Worm (Caenorhabditis elegans): ENCODE results near the gene B0228.1.

DNA sequence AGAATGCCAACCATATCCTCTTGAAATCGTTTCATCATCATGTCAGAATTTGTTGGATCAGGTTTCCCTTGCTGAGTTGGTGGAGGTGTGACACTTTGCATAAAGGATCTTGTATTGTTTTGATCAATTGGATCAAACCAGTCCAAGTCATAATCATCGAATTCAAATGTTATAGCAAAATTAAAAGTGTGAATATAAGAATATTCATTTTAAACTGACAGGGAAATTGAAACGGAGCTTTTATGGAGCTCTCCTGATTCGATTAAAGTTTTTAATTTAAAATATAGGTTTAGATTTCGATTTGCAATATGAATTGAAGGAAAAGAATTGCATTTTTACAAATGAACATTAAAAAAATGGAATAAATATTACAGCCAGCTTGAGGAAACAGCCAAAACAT lies 8.4 kb downstream of the B0228.1 start, which contains the start of gene B0228.9:
- TF ChIP-seq elt-3 (tag; optimal IDR thresholded peaks at IDR 0.05), result no peak
- TF ChIP-seq ceh-43 (GFP tag; optimal IDR thresholded peaks at IDR 0.05), result no peak
- TF ChIP-seq unc-62 (GFP tag; optimal IDR thresholded peaks at IDR 0.05), result no peak
- no peak for TF ChIP-seq nhr-28 (tag; optimal IDR thresholded peaks at IDR 0.05)
- no peak for TF ChIP-seq unc-39 (tag; optimal IDR thresholded peaks at IDR 0.05)
- TF ChIP-seq ces-1 (GFP tag; optimal IDR thresholded peaks at IDR 0.05), result no peak
- no peak for TF ChIP-seq pha-4 (tag; optimal IDR thresholded peaks at IDR 0.05)
- no peak for TF ChIP-seq mep-1 (tag; optimal IDR thresholded peaks at IDR 0.05)
